Worm (Caenorhabditis elegans): ENCODE data around the gene acs-1.

acs-1 gene

DNA sequence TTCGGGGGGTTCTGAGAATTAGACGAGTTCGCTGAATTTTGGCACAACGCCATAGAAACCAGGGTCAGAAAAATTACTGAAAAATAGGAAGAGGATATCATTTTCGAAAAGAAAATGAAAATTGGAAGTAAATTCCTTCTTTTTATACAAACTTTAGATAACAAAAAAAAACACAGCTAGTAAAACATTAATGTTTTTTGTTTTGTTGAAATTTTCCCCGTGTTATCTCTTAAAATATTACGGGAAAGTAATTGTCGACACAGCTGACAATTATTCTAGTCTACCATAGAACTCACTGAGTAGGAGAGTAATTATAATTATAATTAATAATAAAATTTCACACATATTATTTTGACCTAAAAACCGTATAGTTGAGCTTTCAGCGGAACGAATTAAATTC is 34.3 kb downstream of the acs-1 start, which contains the start of gene spp-26:
Gene spp-26 (minus strand): TSS at position 101 of the 400 bp plus-strand sequence.
- no peak for TF ChIP-seq pqm-1 (tag; optimal IDR thresholded peaks at IDR 0.05)

DNA sequence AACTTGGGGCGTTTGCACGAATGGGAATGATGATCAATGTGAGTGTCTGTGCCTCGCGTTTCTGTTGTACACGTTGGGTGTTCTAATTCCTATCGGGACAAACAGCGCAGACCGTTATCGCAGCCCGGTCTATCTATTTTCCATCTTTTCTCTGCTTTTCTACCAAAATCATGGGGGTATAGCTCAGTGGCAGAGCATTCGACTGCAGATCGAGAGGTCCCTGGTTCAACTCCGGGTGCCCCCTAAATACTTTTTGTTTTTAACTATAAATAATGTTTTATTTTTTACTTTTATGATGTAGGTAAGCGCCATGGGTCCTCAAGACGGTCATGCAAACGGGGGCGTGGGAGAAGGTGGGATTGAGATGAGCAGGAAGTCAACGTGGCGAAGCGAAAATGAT is 34.8 kb downstream of the acs-1 start:
- TF ChIP-seq unc-3 (GFP tag; conservative IDR thresholded peaks at IDR 0.05) (no peak), unc-3 (tag; optimal IDR thresholded peaks at IDR 0.05) (no peak), sdc-2 (tag; optimal IDR thresholded peaks at IDR 0.05) (no peak), ceh-9 (tag; optimal IDR thresholded peaks at IDR 0.05) (no peak), elt-2 (tag; optimal IDR thresholded peaks at IDR 0.05) (peak; percentile 60), rnt-1 (tag; optimal IDR thresholded peaks at IDR 0.05) (no peak), ceh-34 (tag; optimal IDR thresholded peaks at IDR 0.05) (no peak), ceh-31 (tag; optimal IDR thresholded peaks at IDR 0.05) (no peak), nfya-1 (tag; optimal IDR thresholded peaks at IDR 0.05) (no peak), eyg-1 (tag; optimal IDR thresholded peaks at IDR 0.05) (no peak), che-1 (tag; optimal IDR thresholded peaks at IDR 0.05) (peak; percentile 6), ceh-30 (tag; optimal IDR thresholded peaks at IDR 0.05) (no peak), C38D4.7 (GFP tag; optimal IDR thresholded peaks at IDR 0.05) (peak; percentile 5), lim-6 (tag; optimal IDR thresholded peaks at IDR 0.05) (no peak)

DNA sequence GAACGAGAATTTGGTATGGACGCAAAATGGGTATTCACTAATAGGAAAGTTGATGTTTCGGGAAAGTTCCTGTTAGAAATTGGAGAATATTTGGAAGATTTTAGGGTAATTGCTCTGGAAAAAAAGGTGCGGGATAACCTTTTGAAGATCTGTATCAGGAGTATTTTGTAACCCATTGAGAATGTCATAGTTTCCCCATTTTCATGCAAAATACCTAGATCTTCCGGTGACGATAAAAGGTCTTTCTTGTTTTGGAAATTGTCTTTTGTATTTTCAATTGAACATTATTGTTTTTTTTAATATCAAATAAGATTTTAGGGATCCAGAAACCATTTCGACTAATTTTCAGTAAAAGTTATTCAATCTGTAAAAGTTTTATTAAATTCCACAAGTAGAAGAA is 36.8 kb downstream of the acs-1 start, which contains the start of gene spp-19:
Gene spp-19 (minus strand): TSS at position 101 of the 400 bp plus-strand sequence.
- TF ChIP-seq syd-9 (tag; optimal IDR thresholded peaks at IDR 0.05) (no peak), nhr-11 (tag; optimal IDR thresholded peaks at IDR 0.05) (no peak), madf-2 (tag; optimal IDR thresholded peaks at IDR 0.05) (no peak), dve-1 (tag; optimal IDR thresholded peaks at IDR 0.05) (no peak)

DNA sequence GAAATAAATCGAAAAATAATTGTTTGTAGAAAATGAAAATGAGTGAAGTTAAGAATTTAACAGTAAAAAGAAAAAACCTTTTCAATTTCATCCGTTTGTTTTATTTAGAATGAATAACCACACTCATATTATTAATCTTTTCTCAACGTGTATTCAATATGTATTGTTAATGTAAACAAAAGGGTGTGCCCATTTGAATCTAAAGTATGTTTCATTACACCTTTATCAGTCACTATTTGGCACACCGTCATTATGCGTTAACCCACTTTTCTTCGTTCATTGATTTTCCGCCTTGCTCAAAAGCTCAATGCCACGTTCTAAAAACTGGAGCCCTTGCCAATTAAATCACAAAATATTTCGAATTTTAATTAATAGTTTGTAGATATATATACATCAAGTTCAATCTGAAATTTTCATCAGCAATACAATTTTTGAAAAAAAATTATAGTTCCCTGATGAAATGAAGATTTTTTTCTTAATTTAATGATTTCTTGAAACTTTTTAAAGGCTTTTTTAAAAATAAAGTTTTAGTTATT is 41.1 kb downstream of the acs-1 start, which contains the start of gene K04A8.1:
Gene K04A8.1 (plus strand): TSS at position 486 of the 536 bp plus-strand sequence.
- TF ChIP-seq sox-2 (GFP tag; IDR thresholded peaks at IDR 0.05): no peak
- no peak for TF ChIP-seq ceh-6 (GFP tag; optimal IDR thresholded peaks at IDR 0.05)
- no peak for TF ChIP-seq unc-42 (tag; optimal IDR thresholded peaks at IDR 0.05)
- TF ChIP-seq ceh-24 (tag; optimal IDR thresholded peaks at IDR 0.05): no peak
- TF ChIP-seq che-1 (tag; optimal IDR thresholded peaks at IDR 0.05): no peak
- TF ChIP-seq ceh-34 (tag; optimal IDR thresholded peaks at IDR 0.05): no peak

DNA sequence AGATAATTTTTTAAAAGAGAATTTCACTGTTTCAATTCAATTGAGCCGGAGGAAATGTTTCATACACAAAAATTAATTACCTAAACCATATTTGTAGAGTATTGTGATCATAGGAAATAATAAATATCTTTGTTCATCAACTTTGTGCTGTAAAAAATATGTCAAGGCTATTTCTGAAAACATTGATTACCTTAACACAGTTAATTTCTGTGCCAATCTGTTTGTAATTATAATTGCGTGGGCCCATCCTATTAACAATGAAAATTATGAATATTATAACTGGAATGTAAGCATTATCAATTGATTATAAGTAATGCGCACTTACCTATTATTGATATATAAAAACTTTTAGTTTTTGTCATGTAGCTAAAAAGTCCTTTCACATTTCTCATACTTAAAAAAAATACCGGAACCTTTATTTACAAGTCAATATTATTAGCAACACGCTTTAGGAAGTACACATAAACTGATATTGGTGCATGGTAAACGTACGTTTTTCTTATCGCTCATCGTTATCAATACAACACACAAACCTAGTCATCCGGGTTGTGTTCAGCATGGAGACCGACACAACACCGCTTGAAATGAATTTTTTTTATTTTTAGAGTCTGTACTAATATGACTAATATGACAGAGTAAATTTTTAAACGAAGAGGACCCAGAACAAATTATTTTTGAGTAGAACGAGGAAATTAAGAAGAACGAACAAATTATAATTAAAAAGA is 50.8 kb downstream of the acs-1 start, which contains the start of gene fut-2:
Gene fut-2 (minus strand): TSS at position 485 of the 725 bp plus-strand sequence.
- TF ChIP-seq nhr-11 (tag; optimal IDR thresholded peaks at IDR 0.05) (no peak), ceh-14 (tag; optimal IDR thresholded peaks at IDR 0.05) (no peak), elt-4 (tag; optimal IDR thresholded peaks at IDR 0.05) (no peak), elt-2 (tag; optimal IDR thresholded peaks at IDR 0.05) (peak; percentile 79)

DNA sequence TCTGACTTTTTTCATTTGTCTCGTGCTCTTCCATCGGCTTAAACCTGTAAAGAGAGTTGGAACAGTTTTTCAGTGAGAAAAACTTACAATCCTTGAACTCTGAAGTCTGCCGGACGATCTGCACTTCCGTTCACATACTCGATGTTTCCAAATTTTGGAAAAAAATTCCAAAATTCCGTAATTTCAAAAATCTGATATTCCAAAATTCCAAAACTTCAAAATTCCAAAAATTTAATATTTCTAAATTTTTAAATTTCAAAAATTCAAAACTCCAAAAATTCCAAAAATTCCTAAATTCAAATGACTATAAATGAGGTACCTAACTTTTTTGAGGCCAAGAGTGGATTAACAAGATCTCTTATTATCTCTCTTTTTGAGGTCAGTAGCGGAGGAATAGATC is 51.8 kb downstream of the acs-1 start, which contains the start of gene EGAP9.4:
Gene EGAP9.4 (plus strand): TSS at position 301 of the 400 bp plus-strand sequence.
- TF ChIP-seq Y22D7AL.16 (tag; optimal IDR thresholded peaks at IDR 0.05) (no peak), npax-4 (tag; optimal IDR thresholded peaks at IDR 0.05) (no peak), ttx-3 (tag; optimal IDR thresholded peaks at IDR 0.05) (no peak), ceh-18 (tag; optimal IDR thresholded peaks at IDR 0.05) (no peak), pat-9 (tag; optimal IDR thresholded peaks at IDR 0.05) (no peak), hlh-15 (tag; optimal IDR thresholded peaks at IDR 0.05) (no peak), ztf-16 (tag; optimal IDR thresholded peaks at IDR 0.05) (no peak), ceh-45 (GFP tag; IDR thresholded peaks at IDR 0.05) (no peak), hlh-6 (tag; optimal IDR thresholded peaks at IDR 0.05) (no peak), C38D4.7 (GFP tag; optimal IDR thresholded peaks at IDR 0.05) (no peak), hlh-13 (GFP tag; optimal IDR thresholded peaks at IDR 0.05) (no peak), fax-1 (tag; optimal IDR thresholded peaks at IDR 0.05) (no peak), nhr-11 (tag; optimal IDR thresholded peaks at IDR 0.05) (no peak), ceh-31 (tag; optimal IDR thresholded peaks at IDR 0.05) (no peak), fkh-10 (GFP tag; optimal IDR thresholded peaks at IDR 0.05) (no peak), ceh-22 (tag; optimal IDR thresholded peaks at IDR 0.05) (no peak), ets-4 (tag; optimal IDR thresholded peaks at IDR 0.05) (no peak), sdc-2 (tag; optimal IDR thresholded peaks at IDR 0.05) (no peak), ceh-9 (tag; optimal IDR thresholded peaks at IDR 0.05) (no peak), C08G9.2 (tag; optimal IDR thresholded peaks at IDR 0.05) (no peak)
